Worm (Caenorhabditis elegans) whole organism, late embryonic: ENCODE measurements around the gene nas-11.

Experiments
- K09A11.1 ChIP-seq: sonication (generic microtip); optimal IDR thresholded peaks from 2 replicates; lab custom pipeline; 2017; ENCODE audit warnings: antibody characterized with exemption, mild to moderate bottlenecking, missing genetic modification characterization, missing compliant biosample characterization; ENCODE audit not compliant: insufficient read depth
- T23F11.4 ChIP-seq: fragments of 200-800 bp; sonication (Bioruptor generic); optimal IDR thresholded peaks from 2 replicates; lab custom pipeline; 2018; ENCODE audit warnings: mild to moderate bottlenecking, missing genetic modification characterization, missing compliant biosample characterization
- Y22D7AL.16 ChIP-seq: sonication (generic microtip); optimal IDR thresholded peaks from 2 replicates; lab custom pipeline; 2016; ENCODE audit warnings: missing genetic modification characterization, missing compliant biosample characterization
- ama-1 ChIP-seq: fragments of 150-350 bp; optimal IDR thresholded peaks from 2 replicates; lab custom pipeline; 2014
- ceh-14 ChIP-seq: sonication (generic microtip); optimal IDR thresholded peaks from 2 replicates; lab custom pipeline; 2016; ENCODE audit warnings: missing genotype, missing genetic modification characterization, missing compliant biosample characterization
- ceh-18 ChIP-seq: sonication (generic microtip); optimal IDR thresholded peaks from 2 replicates; lab custom pipeline; 2016; ENCODE audit warnings: missing genetic modification characterization, missing compliant biosample characterization
- ceh-19 ChIP-seq: fragments of 200-800 bp; sonication (Bioruptor generic); optimal IDR thresholded peaks from 2 replicates; lab custom pipeline; 2018; ENCODE audit warnings: mild to moderate bottlenecking, missing genetic modification characterization, missing compliant biosample characterization
- ceh-22 ChIP-seq: sonication (generic microtip); optimal IDR thresholded peaks from 2 replicates; lab custom pipeline; 2017; ENCODE audit warnings: missing biosample characterization, missing genetic modification characterization
- dmd-4 ChIP-seq: sonication (generic microtip); optimal IDR thresholded peaks from 2 replicates; lab custom pipeline; 2016; ENCODE audit warnings: borderline replicate concordance, missing genetic modification characterization, missing compliant biosample characterization
- elt-2 ChIP-seq: sonication (generic microtip); optimal IDR thresholded peaks from 2 replicates; lab custom pipeline; 2016; ENCODE audit warnings: missing genetic modification reagents, missing genetic modification characterization, missing compliant biosample characterization
- ets-4 ChIP-seq: sonication (generic microtip); optimal IDR thresholded peaks from 2 replicates; lab custom pipeline; 2016; ENCODE audit warnings: missing genetic modification characterization, missing compliant biosample characterization
- eyg-1 ChIP-seq: sonication (generic microtip); optimal IDR thresholded peaks from 2 replicates; lab custom pipeline; 2016; ENCODE audit warnings: missing genotype, missing genetic modification characterization, missing compliant biosample characterization
- fax-1 ChIP-seq: sonication (generic microtip); optimal IDR thresholded peaks from 2 replicates; lab custom pipeline; 2016; ENCODE audit warnings: missing genotype, missing genetic modification characterization, missing compliant biosample characterization
- lim-6 ChIP-seq: sonication (generic microtip); optimal IDR thresholded peaks from 2 replicates; lab custom pipeline; 2016; ENCODE audit warnings: missing genetic modification characterization, missing compliant biosample characterization
- lin-11 ChIP-seq: fragments of 200-800 bp; sonication (Bioruptor generic); optimal IDR thresholded peaks from 2 replicates; lab custom pipeline; 2018; ENCODE audit warnings: mild to moderate bottlenecking, missing genetic modification characterization, missing compliant biosample characterization
- nfya-1 ChIP-seq: sonication (generic microtip); optimal IDR thresholded peaks from 2 replicates; lab custom pipeline; 2017; ENCODE audit warnings: missing genetic modification characterization, mild to moderate bottlenecking, missing compliant biosample characterization, antibody characterized with exemption, moderate library complexity
- odd-2 ChIP-seq: sonication (generic microtip); optimal IDR thresholded peaks from 2 replicates; lab custom pipeline; 2017; ENCODE audit warnings: antibody characterized with exemption, mild to moderate bottlenecking, missing genetic modification characterization, missing compliant biosample characterization
- pag-3 ChIP-seq: sonication (generic microtip); optimal IDR thresholded peaks from 2 replicates; lab custom pipeline; 2016; ENCODE audit warnings: missing compliant biosample characterization, missing genetic modification characterization, borderline replicate concordance
- pat-9 ChIP-seq: fragments of 200-800 bp; sonication (Bioruptor generic); optimal IDR thresholded peaks from 2 replicates; lab custom pipeline; 2018; ENCODE audit warnings: mild to moderate bottlenecking, missing genetic modification characterization, moderate library complexity, missing compliant biosample characterization
- pax-1 ChIP-seq: fragments of 150-350 bp; optimal IDR thresholded peaks from 2 replicates; lab custom pipeline; 2014; ENCODE audit warnings: missing biosample characterization, missing genetic modification characterization
- pha-4 ChIP-seq: fragments of 150-350 bp; optimal IDR thresholded peaks from 2 replicates; lab custom pipeline; 2018; ENCODE audit warnings: missing biosample characterization, missing genetic modification reagents, missing genetic modification characterization
- pqm-1 ChIP-seq: sonication (generic microtip); optimal IDR thresholded peaks from 2 replicates; lab custom pipeline; 2016; ENCODE audit warnings: missing genetic modification characterization, missing compliant biosample characterization
- sdc-2 ChIP-seq: sonication (generic microtip); optimal IDR thresholded peaks from 2 replicates; lab custom pipeline; 2016; ENCODE audit warnings: missing genotype, missing genetic modification characterization, missing compliant biosample characterization
- sox-2 ChIP-seq: fragments of 200-800 bp; sonication (Bioruptor generic); IDR thresholded peaks from 2 replicates; pipeline ENCODE4 v1.3.6; 2022; ENCODE audit warnings: missing genetic modification reagents, missing genetic modification characterization, missing compliant biosample characterization
- sox-4 ChIP-seq: sonication (generic microtip); optimal IDR thresholded peaks from 2 replicates; lab custom pipeline; 2017; ENCODE audit warnings: mild to moderate bottlenecking, missing genetic modification characterization, inconsistent platforms, missing compliant biosample characterization
- tbx-2 ChIP-seq: sonication (generic microtip); optimal IDR thresholded peaks from 2 replicates; lab custom pipeline; 2016; ENCODE audit warnings: missing genetic modification characterization, missing compliant biosample characterization
- ttx-3 ChIP-seq: sonication (generic microtip); optimal IDR thresholded peaks from 2 replicates; lab custom pipeline; 2016; ENCODE audit warnings: missing genetic modification reagents, missing genetic modification characterization, missing compliant biosample characterization
- unc-42 ChIP-seq: sonication (generic microtip); optimal IDR thresholded peaks from 2 replicates; lab custom pipeline; 2016; ENCODE audit warnings: missing genotype, missing genetic modification characterization, missing compliant biosample characterization
- unc-55 ChIP-seq: sonication (generic microtip); optimal IDR thresholded peaks from 2 replicates; lab custom pipeline; 2017; ENCODE audit warnings: missing biosample characterization, missing genetic modification reagents, missing genetic modification characterization

Gene nas-11

ce11 chrX:6761211-6761610, 47.8 kb downstream of the nas-11 start:
- TF ChIP-seq sox-4 (tag; lab: Kevin White, UChicago) (no peak), elt-2 (tag; lab: Kevin White, UChicago) (no peak), unc-42 (tag; lab: Kevin White, UChicago) (no peak), pag-3 (no peak), ets-4 (tag; lab: Kevin White, UChicago) (no peak), ceh-19 (no peak), ama-1 (lab: Kevin White, UChicago) (no peak), unc-55 (no peak), ceh-22 (tag; lab: Kevin White, UChicago) (no peak), eyg-1 (tag; lab: Kevin White, UChicago) (no peak), ceh-18 (tag; lab: Kevin White, UChicago) (no peak), sox-2 (GFP tag; lab: Robert Waterston, UW) (no peak), lim-6 (tag; lab: Kevin White, UChicago) (no peak), tbx-2 (tag; lab: Kevin White, UChicago) (no peak), fax-1 (no peak)

- TF ChIP-seq ets-4 (tag; lab: Kevin White, UChicago), result no peak
- no peak for TF ChIP-seq dmd-4 (tag; lab: Kevin White, UChicago)
- no peak for TF ChIP-seq lin-11
- TF ChIP-seq Y22D7AL.16 (tag; lab: Kevin White, UChicago), result no peak
- no peak for TF ChIP-seq T23F11.4 (GFP tag; lab: Kevin White, UChicago)
- no peak for TF ChIP-seq nfya-1 (tag; lab: Kevin White, UChicago)
- no peak for TF ChIP-seq pha-4 (tag; lab: Kevin White, UChicago)
- TF ChIP-seq K09A11.1 (tag; lab: Kevin White, UChicago), result no peak
- TF ChIP-seq odd-2 (tag; lab: Kevin White, UChicago), result no peak
- no peak for TF ChIP-seq pax-1
- TF ChIP-seq ttx-3 (tag; lab: Kevin White, UChicago), result no peak
- TF ChIP-seq sdc-2 (tag; lab: Kevin White, UChicago), result no peak
- TF ChIP-seq ceh-14 (tag; lab: Kevin White, UChicago), result no peak
- no peak for TF ChIP-seq lim-6 (tag; lab: Kevin White, UChicago)
- TF ChIP-seq pat-9 (tag; lab: Kevin White, UChicago), result no peak
- no peak for TF ChIP-seq pqm-1 (tag; lab: Kevin White, UChicago)
- TF ChIP-seq sox-2 (GFP tag; lab: Robert Waterston, UW), result no peak
Observed at ce11 chrX:6761688-6762185, 48.4 kb downstream of the nas-11 start, which contains the start of gene abts-4. Gene abts-4 (minus strand): TSS chrX:6761738.
